Worm (Caenorhabditis elegans): ENCODE data around the gene fipp-1.

DNA sequence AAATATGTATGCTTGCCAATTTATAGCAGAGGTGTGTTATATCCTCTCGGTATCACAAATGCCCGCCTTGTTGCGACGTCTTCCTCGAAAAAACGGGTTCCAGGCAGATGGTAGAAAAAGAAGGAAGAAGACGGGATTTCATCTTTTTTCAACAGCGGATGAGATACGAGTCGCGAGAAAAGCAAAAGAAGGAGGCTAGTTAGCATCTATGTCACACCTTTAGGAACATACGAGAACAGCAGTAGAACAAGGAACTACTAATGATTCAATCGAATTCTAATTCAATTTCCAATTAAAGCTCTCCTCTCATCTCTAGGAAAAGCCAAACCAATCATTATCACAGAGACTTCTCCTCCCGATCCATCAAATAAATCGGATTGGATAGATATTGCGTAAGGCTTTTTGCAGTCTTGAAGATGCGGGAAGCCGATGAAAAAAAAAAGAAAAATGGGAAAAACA is 43.0 kb downstream of the fipp-1 start, which contains the start of gene grl-5:
- TF ChIP-seq nhr-47 (tag; optimal IDR thresholded peaks at IDR 0.05) (no peak), dsc-1 (tag; optimal IDR thresholded peaks at IDR 0.05) (no peak)
